Fruit fly (Drosophila melanogaster) whole organism, larva: ENCODE data around the gene CG10352.

Experiments
- noc ChIP-seq: fragments of 200-800 bp; sonication (Bioruptor generic); optimal IDR thresholded peaks from 3 replicates; lab custom pipeline; 2019; ENCODE audit warnings: missing biosample characterization, mild to moderate bottlenecking, missing genetic modification characterization, moderate library complexity

The CG10352 gene

DNA sequence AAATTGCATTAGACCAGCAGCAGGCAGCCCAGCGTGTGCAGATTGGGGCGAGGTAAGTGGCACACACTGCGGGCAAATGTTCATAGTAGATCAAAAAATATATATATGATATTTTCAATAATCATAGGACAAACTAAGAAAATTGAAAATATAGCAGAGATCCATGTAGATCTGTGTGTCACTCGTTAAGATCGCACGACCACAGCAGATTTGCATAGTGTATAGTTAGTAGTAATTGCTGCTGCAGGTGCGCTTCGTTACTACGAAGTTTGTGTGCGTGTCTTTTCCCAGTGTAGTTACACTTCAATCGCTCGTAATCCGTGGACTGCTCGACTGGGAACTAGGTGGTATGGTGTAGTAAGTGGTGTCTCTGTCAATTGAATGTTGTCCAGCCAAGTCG, at the start of gene CG10352:
CG10352 (minus strand) TSS at position 4 of the 400 bp plus-strand sequence.
- no peak for TF ChIP-seq noc (tag; lab: Kevin White, UChicago)

DNA sequence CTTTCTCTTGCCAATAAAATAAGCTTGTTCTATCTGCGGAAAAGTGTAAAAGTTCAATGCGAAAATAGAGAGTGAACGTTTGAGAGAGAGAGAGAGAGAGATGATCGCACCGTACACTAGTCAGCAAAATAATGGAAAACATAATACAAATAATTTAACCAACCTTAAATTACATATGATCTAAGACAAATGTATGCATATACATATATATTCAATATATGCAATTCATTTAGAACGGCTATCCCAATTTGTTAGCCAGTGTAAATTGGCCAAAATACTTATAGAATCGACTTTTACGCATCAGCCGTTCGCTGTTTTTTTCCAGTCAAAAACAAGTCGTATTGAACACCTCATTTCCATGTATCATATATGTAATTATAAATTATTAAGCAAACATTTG, 48.2 kb upstream of the CG10352 start:
- peak; percentile 13 for TF ChIP-seq noc (tag; lab: Kevin White, UChicago)

DNA sequence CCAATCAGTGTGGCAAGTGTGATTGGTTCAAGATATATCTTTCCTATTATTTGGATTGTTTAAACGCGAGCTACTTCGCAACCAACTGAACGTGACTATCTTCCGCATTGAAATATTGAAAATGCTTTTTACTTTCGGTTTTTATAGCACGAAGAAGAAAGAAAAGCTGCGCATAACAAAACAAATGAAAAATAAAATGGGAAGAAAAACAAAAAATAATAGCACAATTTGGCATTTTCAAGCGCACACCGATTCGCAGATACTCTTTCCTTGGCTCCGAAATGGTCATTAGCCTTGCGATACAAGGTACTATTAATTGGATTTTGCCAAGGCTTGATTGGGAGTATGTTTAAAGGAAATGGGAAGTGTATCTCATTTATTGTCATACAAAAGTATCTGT, 47.6 kb upstream of the CG10352 start, which contains the start of gene Sclp:
Sclp (minus strand) TSS at position 101 of the 400 bp plus-strand sequence.
- no peak for TF ChIP-seq noc (tag; lab: Kevin White, UChicago)

DNA sequence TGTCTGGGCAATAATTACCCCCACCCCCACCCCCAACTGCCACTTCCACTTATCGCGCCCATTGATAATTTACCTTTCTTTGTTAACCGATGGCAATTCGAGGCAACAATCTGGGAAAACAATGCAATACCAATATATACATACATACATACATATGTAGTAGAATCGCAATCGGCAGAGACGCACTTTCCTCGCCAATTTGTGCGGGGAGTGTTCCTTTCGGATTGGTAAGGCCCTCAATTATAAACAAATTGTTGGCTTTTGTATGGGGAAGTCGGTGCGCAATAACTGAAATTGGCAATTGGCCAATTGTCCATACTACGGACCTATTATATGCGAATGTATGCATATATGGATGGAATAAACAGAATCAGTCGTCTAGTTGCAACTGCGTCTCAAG, 46.7 kb upstream of the CG10352 start:
- TF ChIP-seq noc (tag; lab: Kevin White, UChicago), result no peak

DNA sequence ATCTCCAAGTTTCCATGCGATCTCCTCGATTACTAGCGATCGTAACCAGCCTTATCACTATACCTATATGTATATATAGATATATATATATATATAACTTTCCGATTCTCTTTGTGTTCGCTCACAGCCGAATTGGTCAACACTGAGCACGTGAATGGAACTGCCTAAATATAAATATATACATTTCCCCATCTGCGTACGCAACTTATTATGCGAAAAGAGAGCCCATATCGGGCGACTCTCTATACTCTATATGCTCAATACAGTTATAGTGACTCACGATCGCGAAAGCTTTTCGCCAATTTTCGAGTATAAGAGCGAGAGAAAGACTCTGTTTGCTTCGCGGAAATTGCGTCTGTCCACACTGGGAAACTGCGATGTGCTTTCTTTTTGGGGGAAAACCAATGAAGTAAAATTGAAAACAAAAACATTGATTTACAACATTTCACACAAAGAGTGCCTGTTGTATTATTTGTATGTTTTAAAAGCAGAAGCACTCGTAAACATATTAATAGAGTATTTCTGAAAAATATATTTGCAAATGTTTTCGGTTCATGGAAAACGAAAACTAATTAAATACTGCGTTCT, 45.8 kb upstream of the CG10352 start:
- TF ChIP-seq noc (tag; lab: Kevin White, UChicago), result no peak

DNA sequence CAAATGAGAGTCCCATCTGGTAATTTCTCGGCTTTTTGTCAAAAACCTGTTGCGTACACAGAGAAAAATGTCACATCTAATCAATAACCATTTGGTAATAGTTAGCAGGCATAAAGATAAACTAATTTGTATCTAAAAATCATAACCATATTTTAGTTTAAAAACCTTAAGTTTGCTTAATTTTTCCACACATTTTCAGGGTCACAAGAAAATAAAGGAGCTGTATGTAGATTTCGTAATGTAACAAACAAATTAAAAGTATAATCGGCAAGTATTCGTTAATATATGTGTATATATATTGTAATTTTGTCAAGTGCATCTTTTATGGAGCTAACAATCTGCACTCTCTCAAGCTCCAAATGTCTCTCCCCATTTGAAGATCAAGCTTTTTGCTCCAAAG, 44.0 kb upstream of the CG10352 start:
- peak; percentile 82 for TF ChIP-seq noc (tag; lab: Kevin White, UChicago)

DNA sequence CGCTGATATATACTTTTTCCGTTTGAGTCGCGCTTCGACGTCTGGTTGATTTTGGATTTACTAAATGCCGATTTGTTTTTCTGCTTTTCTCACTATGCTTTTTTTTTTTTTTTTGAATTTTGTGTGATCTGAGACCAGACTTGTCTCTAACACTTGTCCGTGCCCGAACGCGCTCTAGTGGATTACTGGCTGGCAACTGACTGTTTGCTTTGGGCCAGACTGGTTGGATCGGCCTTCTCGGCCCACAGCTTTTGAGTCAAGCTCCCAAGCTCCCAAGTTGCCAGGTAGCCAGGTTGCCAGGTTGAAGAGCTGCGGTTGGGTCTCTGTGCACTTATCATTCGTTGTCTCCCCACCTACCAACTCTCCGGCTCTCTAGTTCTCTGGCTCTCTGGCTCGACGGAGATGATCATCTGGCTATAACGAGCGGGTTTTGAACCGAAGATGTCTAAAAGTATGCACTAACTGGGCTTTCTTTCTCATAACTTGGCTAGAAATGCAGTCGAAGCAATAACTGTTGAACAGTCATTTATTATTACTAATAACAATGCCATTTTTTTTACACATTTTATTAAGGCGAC, 40.2 kb upstream of the CG10352 start, which contains the start of gene pot:
pot (minus strand) TSS at position 205 of the 578 bp plus-strand sequence.
- no peak for TF ChIP-seq noc (tag; lab: Kevin White, UChicago)

DNA sequence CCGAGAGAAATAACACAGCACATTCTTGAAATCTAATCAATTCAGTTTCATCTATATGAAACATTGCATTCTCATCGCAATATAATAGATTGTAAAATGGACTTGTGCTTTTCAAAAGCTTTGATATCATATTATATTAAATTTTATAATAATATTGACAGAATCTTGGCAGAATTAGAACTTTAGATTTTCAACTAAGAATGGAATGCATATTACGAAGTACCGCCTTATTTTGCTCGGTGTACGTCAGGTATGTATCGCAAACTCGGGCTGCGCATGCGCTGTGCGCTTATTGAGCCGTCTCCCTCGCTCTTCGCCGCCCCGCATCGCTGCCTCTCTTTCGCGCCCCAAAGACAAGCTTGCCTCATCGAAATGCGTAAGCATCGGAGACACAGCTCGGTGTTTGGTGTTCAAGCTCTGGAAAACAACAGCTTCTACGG, 38.2 kb upstream of the CG10352 start:
- peak; percentile 86 for TF ChIP-seq noc (tag; lab: Kevin White, UChicago)

DNA sequence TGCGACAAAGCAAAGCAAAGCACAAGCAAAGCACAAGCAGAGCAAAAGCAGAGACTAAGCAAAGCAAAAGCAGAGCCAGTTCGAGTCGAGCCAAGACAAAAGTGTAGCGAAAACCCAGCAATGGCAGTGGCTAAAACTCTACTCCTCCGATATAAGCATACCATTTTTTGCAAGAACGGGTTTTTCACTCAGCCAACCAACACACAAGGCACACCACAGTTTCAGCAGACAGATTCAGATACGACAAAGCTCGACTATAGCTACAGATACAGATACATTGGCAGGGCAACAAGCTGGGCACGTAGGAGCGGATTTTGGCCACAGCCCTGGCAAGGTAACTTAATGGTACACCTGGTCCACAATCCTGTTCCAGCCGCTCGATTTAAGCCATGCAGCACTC, 36.6 kb upstream of the CG10352 start:
- TF ChIP-seq noc (tag; lab: Kevin White, UChicago), result no peak

DNA sequence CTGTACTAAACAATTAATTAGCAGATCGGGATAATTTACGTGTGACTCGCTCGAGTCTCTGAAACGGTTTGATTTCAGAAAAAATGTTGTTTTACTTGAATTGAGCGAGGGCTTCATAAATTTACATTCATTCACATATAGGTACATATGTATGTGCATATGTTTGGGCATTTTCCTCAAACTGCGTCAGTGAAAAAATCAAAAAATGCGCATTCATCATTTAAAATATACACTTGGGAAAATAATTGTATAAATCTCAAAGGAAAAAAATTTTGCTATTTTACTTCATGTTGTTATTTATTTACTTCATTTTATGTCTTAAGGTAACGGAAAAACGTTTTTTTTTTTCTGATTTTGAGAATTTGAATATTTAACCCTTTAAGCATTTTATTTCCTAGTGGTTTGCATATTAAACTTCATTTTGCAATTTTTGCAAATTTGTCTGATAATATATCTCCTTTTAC, 29.9 kb upstream of the CG10352 start, which contains the start of gene CG43156:
CG43156 (minus strand) TSS at position 51 of the 464 bp plus-strand sequence.
- TF ChIP-seq noc (tag; lab: Kevin White, UChicago), result no peak

DNA sequence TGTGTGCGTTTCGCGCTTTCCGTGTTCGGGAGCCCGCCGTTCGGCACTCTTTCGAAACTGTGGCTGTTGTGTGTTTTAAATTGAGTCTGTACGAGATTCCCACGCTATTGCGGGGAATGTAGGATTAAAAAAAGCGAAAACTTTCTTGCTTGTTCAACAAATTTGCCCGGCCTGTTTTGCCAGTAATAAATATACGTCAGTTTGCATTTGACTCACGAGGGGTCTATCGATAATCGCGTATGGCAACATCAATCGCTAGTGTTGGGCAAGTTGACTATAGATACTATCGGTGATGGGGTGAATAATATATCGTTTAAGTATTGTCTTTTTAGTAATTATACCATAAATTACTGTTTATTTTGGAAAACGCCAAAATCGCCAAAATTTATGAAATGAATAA, 28.2 kb upstream of the CG10352 start, which contains the start of gene Upf1:
Upf1 (minus strand) TSS at position 228 of the 400 bp plus-strand sequence.
- TF ChIP-seq noc (tag; lab: Kevin White, UChicago), result no peak

DNA sequence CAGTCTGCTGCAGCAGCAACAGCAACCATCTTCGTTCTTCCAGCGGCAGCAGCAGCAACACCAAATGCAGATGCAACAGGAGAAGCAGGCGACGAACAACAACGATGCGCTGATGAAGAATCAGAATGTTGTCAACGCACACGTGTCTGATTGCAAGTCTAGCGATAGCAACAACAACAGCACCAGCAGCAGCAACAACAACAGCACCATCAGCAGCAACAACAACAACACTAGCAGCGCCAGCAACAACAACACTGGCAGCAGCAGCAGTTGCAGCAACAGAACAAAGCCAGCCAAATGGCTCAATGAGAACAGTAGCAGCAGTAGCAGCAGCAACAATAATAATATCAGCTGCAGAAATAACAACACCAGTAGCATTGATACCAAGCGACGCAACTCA, 18.2 kb upstream of the CG10352 start:
- no peak for TF ChIP-seq noc (tag; lab: Kevin White, UChicago)

DNA sequence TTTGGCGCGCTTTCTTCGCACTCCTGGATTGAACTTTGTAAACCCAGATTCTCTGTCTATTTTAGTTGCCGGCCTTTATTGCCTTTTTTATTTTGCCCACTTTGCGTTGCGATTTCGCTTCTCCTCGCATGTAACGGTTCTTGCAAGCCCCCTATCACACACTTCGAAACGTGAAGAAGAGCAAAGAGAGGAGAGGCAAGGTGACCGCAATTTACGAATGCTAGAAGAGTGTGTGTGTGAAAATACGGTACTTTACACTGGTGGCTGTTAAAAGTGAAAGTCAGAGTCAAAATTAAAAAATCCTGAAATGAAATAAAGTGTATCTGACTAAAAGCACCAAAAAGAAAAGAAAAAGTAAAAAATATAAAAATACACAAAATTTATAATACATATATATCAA, 17.2 kb upstream of the CG10352 start:
- no peak for TF ChIP-seq noc (tag; lab: Kevin White, UChicago)

DNA sequence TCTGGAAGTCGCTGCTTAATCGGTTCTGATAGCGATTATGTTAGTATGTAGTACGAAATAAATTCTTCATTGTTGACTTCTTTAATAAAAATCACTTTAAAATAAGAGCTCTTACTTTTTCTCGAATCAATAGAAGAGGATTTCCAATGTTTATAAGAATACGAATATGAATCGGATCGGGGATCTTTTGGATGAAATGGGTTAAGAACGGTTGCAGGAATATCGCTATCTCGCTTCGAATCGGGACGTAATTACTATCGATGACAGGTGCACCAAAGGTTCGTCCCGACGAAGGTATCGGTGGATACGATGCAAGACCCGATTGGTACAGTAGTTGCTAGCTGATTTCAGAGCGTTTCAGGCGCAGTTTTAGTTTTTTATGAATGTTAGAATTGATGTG, 16.7 kb upstream of the CG10352 start, which contains the start of gene wisp:
wisp (plus strand) TSS at position 301 of the 400 bp plus-strand sequence.
- no peak for TF ChIP-seq noc (tag; lab: Kevin White, UChicago)

DNA sequence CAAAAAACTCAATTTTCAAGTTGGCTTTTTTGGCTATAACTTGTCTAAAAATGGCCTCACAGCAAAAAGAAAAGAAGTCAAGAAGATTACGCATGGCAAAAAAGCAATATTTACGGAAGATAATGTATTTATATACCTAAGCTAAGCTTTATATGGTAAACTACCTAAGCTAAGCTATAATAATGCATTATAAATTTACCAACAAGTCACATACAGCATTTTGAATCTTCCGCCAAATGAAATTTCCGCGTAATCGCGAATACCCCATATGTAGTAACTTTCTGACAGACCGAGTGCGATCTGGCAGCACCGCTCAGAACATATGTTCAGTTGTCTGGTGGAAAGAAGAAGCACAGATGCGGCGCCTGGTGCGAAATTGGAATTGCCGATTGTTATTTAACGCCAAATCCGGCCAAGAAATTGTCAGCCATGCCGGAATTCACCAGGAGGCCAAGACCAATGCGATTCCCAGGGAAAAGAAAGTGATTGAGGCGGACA, 14.8 kb upstream of the CG10352 start, which contains the start of gene sicily:
sicily (plus strand) TSS at position 51 of the 498 bp plus-strand sequence.
- TF ChIP-seq noc (tag; lab: Kevin White, UChicago), result no peak

DNA sequence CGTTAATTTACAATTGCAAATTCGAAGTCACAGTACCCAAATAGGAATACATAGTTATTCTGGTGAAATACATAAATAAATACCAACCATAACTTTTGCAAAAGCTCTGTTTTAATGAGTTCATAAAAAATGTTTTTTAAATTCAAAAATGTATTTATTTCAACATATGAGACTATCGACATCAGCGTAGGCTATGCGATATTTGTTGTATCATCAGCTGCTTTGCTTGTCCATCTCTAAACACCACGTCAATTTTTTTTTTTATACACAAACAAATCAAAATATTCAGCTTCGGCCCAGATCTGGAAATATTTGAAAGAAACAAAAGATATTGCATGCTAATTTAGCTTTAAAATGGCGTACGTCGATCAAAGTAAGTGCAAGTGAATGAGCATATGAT, 11.2 kb upstream of the CG10352 start, which contains the start of gene CG1840:
CG1840 (plus strand) TSS at position 211 of the 400 bp plus-strand sequence.
- no peak for TF ChIP-seq noc (tag; lab: Kevin White, UChicago)
